Worm (Caenorhabditis elegans) whole organism, young adult: ENCODE results near the gene srt-45.

Experiments
- B0035.1 ChIP-seq: sonication (generic microtip); optimal IDR thresholded peaks from 2 replicates; lab custom pipeline; 2016; ENCODE audit warnings: missing genetic modification characterization, mild to moderate bottlenecking, missing compliant biosample characterization, missing genotype, missing genetic modification reagents
- B0336.3 ChIP-seq: fragments of 200-800 bp; sonication (Bioruptor generic); IDR thresholded peaks from 2 replicates; pipeline ENCODE4 v1.3.6; 2022; ENCODE audit warnings: missing genetic modification characterization, missing compliant biosample characterization
- C06A6.2 ChIP-seq: fragments of 200-800 bp; sonication (Bioruptor generic); conservative IDR thresholded peaks from 2 replicates; pipeline ENCODE4 v1.3.6; 2022; ENCODE audit warnings: missing genetic modification characterization, missing compliant biosample characterization
- C17E4.6 ChIP-seq: fragments of 200-800 bp; sonication (Bioruptor generic); IDR thresholded peaks from 2 replicates; pipeline ENCODE4 v1.3.6; 2022; ENCODE audit warnings: missing genetic modification reagents, missing genetic modification characterization, missing compliant biosample characterization
- F23B12.7 ChIP-seq: sonication (generic microtip); optimal IDR thresholded peaks from 2 replicates; lab custom pipeline; 2017; ENCODE audit warnings: missing genetic modification characterization, mild to moderate bottlenecking, missing compliant biosample characterization, antibody characterized with exemption, moderate library complexity; ENCODE audit not compliant: insufficient read depth
- F33H1.4 ChIP-seq: fragments of 200-800 bp; sonication (Bioruptor generic); IDR thresholded peaks from 2 replicates; pipeline ENCODE4 v1.3.6; 2022; ENCODE audit warnings: missing genetic modification reagents, missing genetic modification characterization, missing compliant biosample characterization
- F49E8.2 ChIP-seq: sonication (generic microtip); optimal IDR thresholded peaks from 3 replicates; lab custom pipeline; 2017; ENCODE audit warnings: missing genetic modification characterization, mild to moderate bottlenecking, missing compliant biosample characterization, antibody characterized with exemption, moderate library complexity; ENCODE audit not compliant: insufficient read depth
- F52B5.7 ChIP-seq: sonication (generic microtip); optimal IDR thresholded peaks from 2 replicates; lab custom pipeline; 2016; ENCODE audit warnings: mild to moderate bottlenecking, missing genetic modification characterization, missing compliant biosample characterization
- K11D2.4 ChIP-seq: fragments of 200-800 bp; sonication (Bioruptor generic); IDR thresholded peaks from 2 replicates; pipeline ENCODE4 v1.3.6; 2022; ENCODE audit warnings: missing genetic modification reagents, missing genetic modification characterization, missing compliant biosample characterization
- K12H6.12 ChIP-seq: fragments of 200-800 bp; sonication (Bioruptor generic); optimal IDR thresholded peaks from 2 replicates; lab custom pipeline; 2018; ENCODE audit warnings: mild to moderate bottlenecking, missing genetic modification characterization, missing compliant biosample characterization
- Y95B8A.8 ChIP-seq: fragments of 200-800 bp; sonication (Bioruptor generic); IDR thresholded peaks from 2 replicates; pipeline ENCODE4 v1.3.6; 2022; ENCODE audit warnings: missing genetic modification reagents, missing genetic modification characterization, missing compliant biosample characterization
- ama-1 ChIP-seq, 3 experiments: fragments of 150-350 bp in 1 of 3; sonication (generic microtip) in 2 of 3; optimal IDR thresholded peaks; 2 replicates each; lab custom pipeline; 2014 to 2018; ENCODE audit warnings: missing biosample characterization in 2 of 3, missing genetic modification characterization in 2 of 3, missing genetic modification reagents in 2 of 3
- aptf-3 ChIP-seq: fragments of 200-800 bp; sonication (Bioruptor generic); IDR thresholded peaks from 2 replicates; pipeline ENCODE4 v1.3.6; 2022; ENCODE audit warnings: missing genetic modification characterization, missing compliant biosample characterization
- atf-7 ChIP-seq: sonication (generic microtip); optimal IDR thresholded peaks from 2 replicates; lab custom pipeline; 2017; ENCODE audit warnings: mild to moderate bottlenecking, missing genetic modification characterization, missing compliant biosample characterization
- attf-5 ChIP-seq: fragments of 200-800 bp; sonication (Bioruptor generic); optimal IDR thresholded peaks from 2 replicates; lab custom pipeline; 2018; ENCODE audit warnings: mild to moderate bottlenecking, missing genetic modification characterization, missing compliant biosample characterization
- bed-2 ChIP-seq: fragments of 200-800 bp; sonication (Bioruptor generic); IDR thresholded peaks from 2 replicates; pipeline ENCODE4 v1.3.6; 2022; ENCODE audit warnings: missing genetic modification reagents, missing genetic modification characterization, missing compliant biosample characterization
- chd-7 ChIP-seq: sonication (generic microtip); optimal IDR thresholded peaks from 2 replicates; lab custom pipeline; 2016; ENCODE audit warnings: mild to moderate bottlenecking, missing genetic modification characterization, moderate library complexity, missing compliant biosample characterization
- efl-1 ChIP-seq: fragments of 150-350 bp; optimal IDR thresholded peaks from 2 replicates; lab custom pipeline; 2014; ENCODE audit warnings: missing biosample characterization, missing genetic modification reagents, missing genetic modification characterization
- gei-17 ChIP-seq: fragments of 200-800 bp; sonication (Bioruptor generic); optimal IDR thresholded peaks from 2 replicates; lab custom pipeline; 2018; ENCODE audit warnings: mild to moderate bottlenecking, missing genetic modification characterization, missing compliant biosample characterization
- hlh-12 ChIP-seq: sonication (generic microtip); optimal IDR thresholded peaks from 2 replicates; lab custom pipeline; 2016; ENCODE audit warnings: missing genetic modification characterization, missing compliant biosample characterization
- hmg-1.2 ChIP-seq: fragments of 200-800 bp; sonication (Bioruptor generic); IDR thresholded peaks from 2 replicates; pipeline ENCODE4 v1.3.6; 2022; ENCODE audit warnings: missing genetic modification reagents, missing genetic modification characterization, missing compliant biosample characterization
- let-607 ChIP-seq, 2 experiments: fragments of 200-800 bp in 1 of 2; sonication (Bioruptor generic) in 1 of 2; sonication (generic microtip) in 1 of 2; optimal IDR thresholded peaks; 2 replicates each; lab custom pipeline; 2016 to 2018; ENCODE audit warnings: mild to moderate bottlenecking in 2 of 2, missing compliant biosample characterization in 2 of 2, missing genetic modification characterization in 2 of 2, moderate library complexity in 2 of 2, missing genotype in 1 of 2
- lin-40 ChIP-seq: sonication (generic microtip); optimal IDR thresholded peaks from 2 replicates; lab custom pipeline; 2016; ENCODE audit warnings: missing genetic modification characterization, mild to moderate bottlenecking, missing compliant biosample characterization, missing genotype, missing genetic modification reagents
- lsl-1 ChIP-seq: fragments of 200-800 bp; sonication (Bioruptor generic); optimal IDR thresholded peaks from 2 replicates; lab custom pipeline; 2018; ENCODE audit warnings: mild to moderate bottlenecking, missing genetic modification characterization, moderate library complexity, missing compliant biosample characterization
- lsy-27 ChIP-seq: sonication (generic microtip); optimal IDR thresholded peaks from 2 replicates; lab custom pipeline; 2017; ENCODE audit warnings: missing genetic modification characterization, mild to moderate bottlenecking, missing compliant biosample characterization, antibody characterized with exemption, missing genotype, borderline replicate concordance; ENCODE audit not compliant: insufficient read depth
- madf-8 ChIP-seq: fragments of 200-800 bp; sonication (Bioruptor generic); conservative IDR thresholded peaks from 2 replicates; pipeline ENCODE4 v1.3.6; 2022; ENCODE audit warnings: missing genetic modification reagents, missing genetic modification characterization, missing compliant biosample characterization
- nhr-179 ChIP-seq: sonication (generic microtip); optimal IDR thresholded peaks from 2 replicates; lab custom pipeline; 2016; ENCODE audit warnings: mild to moderate bottlenecking, missing genetic modification characterization, missing compliant biosample characterization
- nhr-80 ChIP-seq: sonication (generic microtip); optimal IDR thresholded peaks from 2 replicates; lab custom pipeline; 2016; ENCODE audit warnings: missing genetic modification characterization, missing compliant biosample characterization
- nhr-90 ChIP-seq: sonication (generic microtip); optimal IDR thresholded peaks from 2 replicates; lab custom pipeline; 2016; ENCODE audit warnings: missing genotype, mild to moderate bottlenecking, missing genetic modification characterization, missing compliant biosample characterization
- pha-4 ChIP-seq: fragments of 150-350 bp; sonication (generic microtip); optimal IDR thresholded peaks from 2 replicates; lab custom pipeline; 2014; ENCODE audit warnings: missing biosample characterization, missing genetic modification reagents, missing genetic modification characterization
- sdz-38 ChIP-seq: sonication (generic microtip); optimal IDR thresholded peaks from 2 replicates; lab custom pipeline; 2016; ENCODE audit warnings: missing genotype, missing genetic modification characterization, missing compliant biosample characterization
- sea-2 ChIP-seq: fragments of 200-800 bp; sonication (Bioruptor generic); IDR thresholded peaks from 2 replicates; pipeline ENCODE4 v1.3.6; 2022; ENCODE audit warnings: missing genetic modification characterization, missing compliant biosample characterization
- snpc-3.4 ChIP-seq: sonication (generic microtip); optimal IDR thresholded peaks from 2 replicates; lab custom pipeline; 2017; ENCODE audit warnings: missing genetic modification characterization, mild to moderate bottlenecking, missing compliant biosample characterization, antibody characterized with exemption, moderate library complexity, missing genotype, missing genetic modification reagents
- xnd-1 ChIP-seq: sonication (generic microtip); optimal IDR thresholded peaks from 2 replicates; lab custom pipeline; 2016; ENCODE audit warnings: missing genotype, missing genetic modification reagents, missing genetic modification characterization, missing compliant biosample characterization
- zfh-2 ChIP-seq: fragments of 200-800 bp; sonication (Bioruptor generic); conservative IDR thresholded peaks from 2 replicates; pipeline ENCODE4 v1.3.6; 2022; ENCODE audit warnings: missing genetic modification reagents, missing genetic modification characterization, missing compliant biosample characterization
- ztf-6 ChIP-seq: fragments of 200-800 bp; sonication (Bioruptor generic); IDR thresholded peaks from 2 replicates; pipeline ENCODE4 v1.3.6; 2022; ENCODE audit warnings: missing genetic modification reagents, missing genetic modification characterization, missing compliant biosample characterization

Gene srt-45

ce11 chrV:19814833-19815232 is 30.9 kb downstream of the srt-45 start, which contains the start of gene daf-28:
TSS of gene daf-28 (plus strand) at chrV:19815133.
- no peak for TF ChIP-seq B0035.1 (tag; lab: Kevin White, UChicago)
- no peak for TF ChIP-seq K11D2.4
- TF ChIP-seq snpc-3.4 (tag; lab: Kevin White, UChicago), result no peak
- TF ChIP-seq Y95B8A.8 (GFP tag; lab: Robert Waterston, UW), result no peak

ce11 chrV:19820178-19820577 is 36.2 kb downstream of the srt-45 start:
- no peak for TF ChIP-seq F49E8.2 (tag; lab: Kevin White, UChicago)
- TF ChIP-seq hmg-1.2 (GFP tag; lab: Robert Waterston, UW), result no peak
- no peak for TF ChIP-seq F23B12.7 (tag; lab: Kevin White, UChicago)
- no peak for TF ChIP-seq ztf-6 (GFP tag; lab: Robert Waterston, UW)
- TF ChIP-seq nhr-179 (tag; lab: Kevin White, UChicago), result no peak
- TF ChIP-seq zfh-2, result no peak
- no peak for TF ChIP-seq B0035.1 (tag; lab: Kevin White, UChicago)

ce11 chrV:19822093-19822492 is 38.2 kb downstream of the srt-45 start, which contains the start of gene Y116F11B.17:
TSS of gene Y116F11B.17 (minus strand) at chrV:19822193.
- no peak for TF ChIP-seq xnd-1
- no peak for TF ChIP-seq efl-1 (GFP tag; lab: Kevin White, UChicago)
- TF ChIP-seq pha-4, result no peak
- no peak for TF ChIP-seq sdz-38 (tag; lab: Kevin White, UChicago)
- TF ChIP-seq madf-8, result no peak
- TF ChIP-seq C17E4.6 (GFP tag; lab: Robert Waterston, UW), result no peak
- TF ChIP-seq F52B5.7 (tag; lab: Kevin White, UChicago), result no peak
- TF ChIP-seq nhr-90, result no peak
- TF ChIP-seq B0035.1 (tag; lab: Kevin White, UChicago), result no peak
- no peak for TF ChIP-seq F23B12.7 (tag; lab: Kevin White, UChicago)
- TF ChIP-seq lin-40 (tag; lab: Kevin White, UChicago), result no peak
- no peak for TF ChIP-seq atf-7 (tag; lab: Kevin White, UChicago)
- TF ChIP-seq hlh-12 (tag; lab: Kevin White, UChicago), result no peak
- TF ChIP-seq gei-17 (GFP tag; lab: Kevin White, UChicago), result no peak
- no peak for TF ChIP-seq lsy-27
- TF ChIP-seq B0336.3 (GFP tag; lab: Robert Waterston, UW), result no peak
- TF ChIP-seq aptf-3 (GFP tag; lab: Robert Waterston, UW), result no peak
- no peak for TF ChIP-seq sea-2
- no peak for TF ChIP-seq nhr-80 (tag; lab: Kevin White, UChicago)
- no peak for TF ChIP-seq let-607 (tag; optimal IDR thresholded peaks at IDR 0.05; lab: Kevin White, UChicago)

ce11 chrV:19827481-19827880 is 43.6 kb downstream of the srt-45 start:
- TF ChIP-seq hlh-12 (tag; lab: Kevin White, UChicago) (no peak), bed-2 (GFP tag; lab: Robert Waterston, UW) (no peak), atf-7 (tag; lab: Kevin White, UChicago) (no peak), K12H6.12 (tag; lab: Kevin White, UChicago) (no peak), lsl-1 (GFP tag; lab: Kevin White, UChicago) (no peak), attf-5 (GFP tag; lab: Kevin White, UChicago) (no peak), ztf-6 (GFP tag; lab: Robert Waterston, UW) (no peak), C06A6.2 (GFP tag; lab: Robert Waterston, UW) (no peak), F33H1.4 (GFP tag; lab: Robert Waterston, UW) (no peak), ama-1 (optimal IDR thresholded peaks at IDR 0.05; lab: Kevin White, UChicago) (no peak), ama-1 (GFP tag; optimal IDR thresholded peaks at IDR 0.05; lab: Kevin White, UChicago) (no peak), chd-7 (no peak), hmg-1.2 (GFP tag; lab: Robert Waterston, UW) (no peak)
